Fruit fly (Drosophila melanogaster) whole organism, wandering third instar larva: ENCODE measurements around the gene mus312.

Experiments used
- Abd-B ChIP-seq: fragments of >200 bp; optimal IDR thresholded peaks from 2 replicates; lab custom pipeline; 2017; ENCODE audit warnings: missing biosample characterization, missing genetic modification characterization
- CrebA ChIP-seq: fragments of 200-800 bp; sonication (Bioruptor generic); optimal IDR thresholded peaks from 2 replicates; lab custom pipeline; 2016; ENCODE audit warnings: missing biosample characterization, mild to moderate bottlenecking, missing genetic modification characterization, borderline replicate concordance
- Myc ChIP-seq: fragments of >200 bp; optimal IDR thresholded peaks from 2 replicates; lab custom pipeline; 2017

- TF ChIP-seq CrebA (GFP tag; lab: Kevin White, UChicago), result no peak
- TF ChIP-seq Myc (lab: Kevin White, UChicago), result peak; percentile 4
- no peak for TF ChIP-seq Abd-B
These were observed 40.6 kb downstream of the mus312 start, which contains the start of gene akirin for dm6 chr3L:7369543-7369942.
